Worm (Caenorhabditis elegans): Measurements from ENCODE around the gene rbx-1.

The rbx-1 gene

DNA sequence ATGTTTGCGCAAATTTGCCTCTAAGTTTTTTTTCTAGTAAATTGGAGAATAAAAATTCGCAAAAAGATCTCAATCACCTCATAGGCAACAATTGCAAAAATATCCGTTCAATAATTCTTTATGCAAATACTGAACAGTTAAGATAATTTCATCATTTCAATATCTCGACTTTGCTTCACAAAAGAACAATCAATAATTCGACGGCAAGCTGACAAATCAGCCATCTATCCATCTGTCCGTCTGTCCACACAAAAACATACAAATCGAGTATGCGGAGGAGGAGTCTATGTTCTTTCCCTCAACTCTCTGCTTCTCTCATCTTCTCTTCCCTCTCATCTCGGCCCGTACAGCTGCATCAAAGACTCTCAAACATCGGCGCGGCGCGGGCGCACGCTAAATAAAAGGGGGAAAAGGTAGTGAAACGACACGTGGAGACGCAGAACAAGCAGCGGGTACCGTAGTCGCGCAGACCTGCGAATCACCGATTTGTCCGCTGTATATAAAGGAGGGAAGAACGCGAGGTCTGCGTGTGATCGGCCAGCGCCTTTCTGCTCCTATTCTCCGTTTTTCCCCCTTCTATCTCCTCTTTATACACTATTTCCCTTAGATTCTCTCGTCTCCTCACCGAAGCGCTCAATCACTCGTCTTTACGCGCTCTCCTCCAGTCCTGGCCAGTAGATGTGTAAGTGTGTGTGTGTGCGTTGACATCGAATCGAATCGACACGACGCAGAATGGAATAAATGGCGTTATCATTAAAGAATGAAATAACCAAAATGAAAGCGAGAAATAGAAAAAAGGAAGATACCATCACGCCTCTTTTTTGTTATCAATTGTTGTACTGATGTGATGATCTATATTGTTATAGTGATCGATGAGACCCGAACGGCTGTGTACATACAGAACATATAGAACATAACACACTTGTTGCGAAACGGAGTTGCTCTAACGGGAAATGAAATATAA lies 40.7 kb upstream of the rbx-1 start (continued):
- TF ChIP-seq hmg-1.2 (GFP tag; IDR thresholded peaks at IDR 0.05) (peak; percentile 66; the same call in 1 of the 2 replicates), lsy-27 (tag; optimal IDR thresholded peaks at IDR 0.05; ENCODE audit: borderline replicate concordance, insufficient read depth) (no peak), attf-5 (GFP tag; optimal IDR thresholded peaks at IDR 0.05) (peak; percentile 98), repo-1 (tag; optimal IDR thresholded peaks at IDR 0.05) (peak; percentile 61), sdz-38 (tag; optimal IDR thresholded peaks at IDR 0.05) (no peak), F57A8.1 (GFP tag; optimal IDR thresholded peaks at IDR 0.05) (peak; percentile 21), let-526 (GFP tag; IDR thresholded peaks at IDR 0.05) (peak; percentile 88; the same call in 1 of the 2 replicates), sptf-2 (GFP tag; optimal IDR thresholded peaks at IDR 0.05) (no peak), lin-54 (GFP tag; optimal IDR thresholded peaks at IDR 0.05) (peak; percentile 62), ztf-18 (tag; optimal IDR thresholded peaks at IDR 0.05) (peak; percentile 71), lag-1 (GFP tag; IDR thresholded peaks at IDR 0.05) (no peak), ceh-79 (tag; optimal IDR thresholded peaks at IDR 0.05) (no peak), F39B2.1 (GFP tag; IDR thresholded peaks at IDR 0.05) (no peak), B0336.3 (GFP tag; IDR thresholded peaks at IDR 0.05) (peak; percentile 95), F33H1.4 (GFP tag; IDR thresholded peaks at IDR 0.05) (no peak), snpc-1.1 (tag; optimal IDR thresholded peaks at IDR 0.05; ENCODE audit: insufficient read depth) (no peak), C06A6.2 (GFP tag; conservative IDR thresholded peaks at IDR 0.05) (peak; percentile 70), ztf-28 (GFP tag; IDR thresholded peaks at IDR 0.05) (0 out of 2 replicates have a peak, but pooled peaks have one; percentile 4), pha-4 (tag; optimal IDR thresholded peaks at IDR 0.05) (no peak), B0261.1 (tag; optimal IDR thresholded peaks at IDR 0.05) (peak; percentile 16), egrh-3 (GFP tag; IDR thresholded peaks at IDR 0.05) (peak; percentile 80), dpff-1 (tag; optimal IDR thresholded peaks at IDR 0.05) (no peak), F49E8.2 (tag; optimal IDR thresholded peaks at IDR 0.05; ENCODE audit: insufficient read depth) (no peak), hlh-12 (tag; optimal IDR thresholded peaks at IDR 0.05) (no peak), chd-7 (tag; optimal IDR thresholded peaks at IDR 0.05) (peak; percentile 96), xnd-1 (tag; optimal IDR thresholded peaks at IDR 0.05) (no peak), C17E4.6 (GFP tag; IDR thresholded peaks at IDR 0.05) (peak; percentile 50; the same call in 1 of the 2 replicates), F52B5.7 (tag; optimal IDR thresholded peaks at IDR 0.05) (peak; percentile 75), bed-2 (GFP tag; IDR thresholded peaks at IDR 0.05) (0 out of 2 replicates have a peak, but pooled peaks have one; percentile 22), Y53G8AR.9 (GFP tag; conservative IDR thresholded peaks at IDR 0.05) (peak; percentile 82), F37B4.10 (GFP tag; IDR thresholded peaks at IDR 0.05) (no peak), lir-1 (GFP tag; conservative IDR thresholded peaks at IDR 0.05) (peak; percentile 70), F22D6.2 (tag; optimal IDR thresholded peaks at IDR 0.05) (peak; percentile 52), snpc-4 (GFP tag; optimal IDR thresholded peaks at IDR 0.05) (peak; percentile 55), snpc-4 (tag; optimal IDR thresholded peaks at IDR 0.05) (peak; percentile 42 to 79 (median 78)), ets-4 (GFP tag; optimal IDR thresholded peaks at IDR 0.05) (peak; percentile 60), F55B11.4 (tag; optimal IDR thresholded peaks at IDR 0.05; ENCODE audit: borderline replicate concordance, insufficient read depth) (no peak), madf-10 (tag; optimal IDR thresholded peaks at IDR 0.05) (peak; percentile 90), ztf-6 (GFP tag; IDR thresholded peaks at IDR 0.05) (0 out of 2 replicates have a peak, but pooled peaks have one; percentile 62), Y53F4B.3 (GFP tag; IDR thresholded peaks at IDR 0.05) (no peak), snpc-3.4 (tag; optimal IDR thresholded peaks at IDR 0.05) (no peak), ztf-3 (GFP tag; optimal IDR thresholded peaks at IDR 0.05) (peak; percentile 65), madf-8 (GFP tag; conservative IDR thresholded peaks at IDR 0.05) (no peak), nhr-27 (tag; optimal IDR thresholded peaks at IDR 0.05) (no peak), fkh-3 (tag; optimal IDR thresholded peaks at IDR 0.05) (no peak), K11D2.4 (GFP tag; IDR thresholded peaks at IDR 0.05) (peak; percentile 83)

All from whole organism, young adult.